Fruit fly (Drosophila melanogaster): ENCODE data around the gene AnxB11.
A peak's percentile ranks its signal among the peaks of the same experiment; 100 is the strongest.

DNA sequence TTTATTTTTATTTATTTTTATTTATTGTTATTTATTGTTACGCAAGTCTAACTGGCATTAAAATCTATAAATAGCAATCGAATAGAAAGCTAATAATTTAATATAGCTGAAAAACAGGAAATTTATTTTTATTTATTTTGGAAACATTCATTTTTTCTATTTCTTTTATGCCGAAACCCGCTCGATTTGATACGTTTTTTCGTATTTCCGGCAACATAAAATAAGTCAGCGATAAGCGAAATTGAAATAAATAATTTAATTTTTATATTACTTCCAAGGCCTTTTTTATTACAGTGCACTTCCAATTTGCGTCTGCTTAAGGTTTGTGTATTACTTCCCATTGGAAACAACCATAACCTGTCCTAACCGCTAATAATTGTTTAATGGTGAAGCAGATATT, 50.1 kb downstream of the AnxB11 start:
- TF ChIP-seq Lpt (GFP tag; optimal IDR thresholded peaks at IDR 0.05): no peak
- peak; percentile 46 for TF ChIP-seq Hr4 (GFP tag; optimal IDR thresholded peaks at IDR 0.05)
- TF ChIP-seq acj6 (GFP tag; optimal IDR thresholded peaks at IDR 0.05): peak; percentile 39
- no peak for TF ChIP-seq Blimp-1 (GFP tag; optimal IDR thresholded peaks at IDR 0.05)
- TF ChIP-seq fkh (GFP tag; optimal IDR thresholded peaks at IDR 0.05): no peak
- TF ChIP-seq topi (GFP tag; optimal IDR thresholded peaks at IDR 0.05): peak; percentile 53
- TF ChIP-seq Hr39 (GFP tag; optimal IDR thresholded peaks at IDR 0.05): no peak
- TF ChIP-seq svp (GFP tag): no peak
- TF ChIP-seq CG8119 (GFP tag; IDR thresholded peaks at IDR 0.05): no peak; the same call in 2 of the 3 replicates
- TF ChIP-seq Smox (GFP tag; optimal IDR thresholded peaks at IDR 0.05): no peak
- TF ChIP-seq Met (GFP tag; optimal IDR thresholded peaks at IDR 0.05): peak; percentile 51
- no peak for TF ChIP-seq CG8632 (GFP tag; optimal IDR thresholded peaks at IDR 0.05)
- no peak for TF ChIP-seq CG6276 (GFP tag; optimal IDR thresholded peaks at IDR 0.05)
